Fruit fly (Drosophila melanogaster): ENCODE measurements around the gene pan.

dm6 chr4:46484-46883, 22.6 kb upstream of the pan start:
- TF ChIP-seq EcR (GFP tag; optimal IDR thresholded peaks at IDR 0.05) (no peak), CG17806 (tag; optimal IDR thresholded peaks at IDR 0.05) (no peak), CG8159 (tag; optimal IDR thresholded peaks at IDR 0.05) (no peak), CG8301 (tag; optimal IDR thresholded peaks at IDR 0.05) (no peak), CG10348 (GFP tag; IDR thresholded peaks at IDR 0.05) (no peak), fd96Ca (GFP tag; IDR thresholded peaks at IDR 0.05) (no peak)

Data from whole organism, pupa.